Fruit fly (Drosophila melanogaster) whole organism, embryonic: Measurements from ENCODE around the gene Gr93a.
A peak's percentile ranks its signal among the peaks of the same experiment; 100 is the strongest.

Source experiments
- Atf-2 ChIP-seq: fragments of 200-800 bp; sonication (Bioruptor generic); optimal IDR thresholded peaks from 2 replicates; lab custom pipeline; 2016; ENCODE audit warnings: missing biosample characterization, missing genetic modification characterization
- CG10147 ChIP-seq: fragments of 200-800 bp; sonication (Bioruptor generic); optimal IDR thresholded peaks from 2 replicates; lab custom pipeline; 2019; ENCODE audit warnings: missing biosample characterization, mild to moderate bottlenecking, missing genetic modification characterization, moderate library complexity
- CG11085 ChIP-seq: fragments of 200-800 bp; sonication (Bioruptor generic); IDR thresholded peaks from 2 replicates; pipeline ENCODE4 v1.3.6; 2022; ENCODE audit warnings: missing biosample characterization, missing genetic modification characterization
- CG12769 ChIP-seq: fragments of 200-800 bp; sonication (Bioruptor generic); optimal IDR thresholded peaks from 2 replicates; lab custom pipeline; 2019; ENCODE audit warnings: missing biosample characterization, mild to moderate bottlenecking, missing genetic modification characterization, moderate library complexity
- CG14014 ChIP-seq: fragments of 200-800 bp; sonication (Bioruptor generic); IDR thresholded peaks from 2 replicates; pipeline ENCODE4 v1.3.6; 2022; ENCODE audit warnings: missing biosample characterization, missing genetic modification characterization
- CG14050 ChIP-seq: fragments of 200-800 bp; sonication (Bioruptor generic); IDR thresholded peaks from 3 replicates; pipeline ENCODE4 v1.3.6; 2022; ENCODE audit warnings: missing biosample characterization, missing genetic modification characterization
- CG1602 ChIP-seq: fragments of 200-800 bp; sonication (Bioruptor generic); optimal IDR thresholded peaks from 3 replicates; lab custom pipeline; 2016; ENCODE audit warnings: missing biosample characterization, missing genetic modification characterization
- CG16779 ChIP-seq: fragments of 200-800 bp; sonication (Bioruptor generic); IDR thresholded peaks from 2 replicates; pipeline ENCODE4 v1.3.6; 2022; ENCODE audit warnings: missing biosample characterization, missing genetic modification characterization
- CG16815 ChIP-seq: fragments of 200-800 bp; sonication (Bioruptor generic); optimal IDR thresholded peaks from 3 replicates; lab custom pipeline; 2017; ENCODE audit warnings: missing biosample characterization, mild to moderate bottlenecking, missing genetic modification characterization
- CG17568 ChIP-seq: fragments of 200-800 bp; sonication (Bioruptor generic); optimal IDR thresholded peaks from 2 replicates; lab custom pipeline; 2018; ENCODE audit warnings: missing biosample characterization, mild to moderate bottlenecking, missing genetic modification characterization, moderate library complexity
- CG17612 ChIP-seq: fragments of 200-800 bp; sonication (Bioruptor generic); IDR thresholded peaks from 2 replicates; pipeline ENCODE4 v1.3.6; 2022; ENCODE audit warnings: missing biosample characterization, missing genetic modification characterization
- CG30020 ChIP-seq: fragments of 200-800 bp; optimal IDR thresholded peaks from 2 replicates; lab custom pipeline; 2019; ENCODE audit warnings: missing biosample characterization, mild to moderate bottlenecking, missing genetic modification characterization, moderate library complexity
- CG3163 ChIP-seq: fragments of 200-800 bp; sonication (Bioruptor generic); optimal IDR thresholded peaks from 3 replicates; lab custom pipeline; 2016; ENCODE audit warnings: missing biosample characterization, missing genetic modification characterization
- CG32532 ChIP-seq: fragments of 200-800 bp; sonication (Bioruptor generic); IDR thresholded peaks from 2 replicates; pipeline ENCODE4 v1.3.6; 2022; ENCODE audit warnings: missing biosample characterization, missing genetic modification characterization
- CG32772 ChIP-seq: fragments of 200-800 bp; sonication (Bioruptor generic); IDR thresholded peaks from 2 replicates; pipeline ENCODE4 v1.3.6; 2022; ENCODE audit warnings: missing biosample characterization, missing genetic modification characterization
- CG3838 ChIP-seq: fragments of 200-800 bp; sonication (Bioruptor generic); optimal IDR thresholded peaks from 3 replicates; lab custom pipeline; 2016; ENCODE audit warnings: missing biosample characterization, missing genetic modification characterization
- CG3847 ChIP-seq: fragments of 200-800 bp; sonication (Bioruptor generic); IDR thresholded peaks from 2 replicates; pipeline ENCODE4 v1.3.6; 2022; ENCODE audit warnings: missing biosample characterization, missing genetic modification characterization
- CG42726 ChIP-seq: fragments of 200-800 bp; sonication (Bioruptor generic); IDR thresholded peaks from 2 replicates; pipeline ENCODE4 v1.3.6; 2022; ENCODE audit warnings: missing biosample characterization, missing genetic modification characterization; ENCODE audit not compliant: partially characterized antibody
- CG5953 ChIP-seq: fragments of 200-800 bp; sonication (Bioruptor generic); IDR thresholded peaks from 2 replicates; pipeline ENCODE4 v1.3.6; 2022; ENCODE audit warnings: missing biosample characterization, missing genetic modification characterization
- CG6791 ChIP-seq: fragments of 200-800 bp; sonication (Bioruptor generic); IDR thresholded peaks from 3 replicates; pipeline ENCODE4 v1.3.6; 2022; ENCODE audit warnings: missing biosample characterization, missing genetic modification characterization; ENCODE audit not compliant: partially characterized antibody
- CG7928 ChIP-seq: fragments of 200-800 bp; sonication (Bioruptor generic); optimal IDR thresholded peaks from 2 replicates; lab custom pipeline; 2017; ENCODE audit warnings: missing biosample characterization, mild to moderate bottlenecking, missing genetic modification characterization
- CG7963 ChIP-seq: fragments of 200-800 bp; sonication (Bioruptor generic); IDR thresholded peaks from 3 replicates; pipeline ENCODE4 v1.3.6; 2022; ENCODE audit warnings: missing biosample characterization, missing genetic modification characterization; ENCODE audit not compliant: partially characterized antibody
- CG8089 ChIP-seq: fragments of 200-800 bp; sonication (Bioruptor generic); optimal IDR thresholded peaks from 3 replicates; lab custom pipeline; 2016; ENCODE audit warnings: missing biosample characterization, missing genetic modification characterization
- CG8944 ChIP-seq: fragments of 200-800 bp; sonication (Bioruptor generic); optimal IDR thresholded peaks from 3 replicates; lab custom pipeline; 2016; ENCODE audit warnings: missing biosample characterization, missing genetic modification characterization
- Camta ChIP-seq: fragments of 200-800 bp; sonication (Bioruptor generic); optimal IDR thresholded peaks from 2 replicates; lab custom pipeline; 2016; ENCODE audit warnings: missing biosample characterization, missing genetic modification characterization
- D19B ChIP-seq: fragments of 200-800 bp; sonication (Bioruptor generic); optimal IDR thresholded peaks from 2 replicates; lab custom pipeline; 2017; ENCODE audit warnings: missing biosample characterization, mild to moderate bottlenecking, missing genetic modification characterization
- Dbx ChIP-seq: fragments of 200-800 bp; sonication (Bioruptor generic); IDR thresholded peaks from 3 replicates; pipeline ENCODE4 v1.3.6; 2022; ENCODE audit warnings: missing biosample characterization, missing genetic modification characterization
- E2f1 ChIP-seq: fragments of 200-800 bp; sonication (Bioruptor generic); IDR thresholded peaks from 2 replicates; pipeline ENCODE4 v1.3.6; 2022; ENCODE audit warnings: missing biosample characterization, missing genetic modification characterization
- Eip74EF ChIP-seq, 2 experiments: fragments of 200-800 bp in 1 of 2; fragments of >200 bp in 1 of 2; sonication (Bioruptor generic) in 1 of 2; optimal IDR thresholded peaks; 2 replicates each; lab custom pipeline; 2017 to 2019; ENCODE audit warnings: missing biosample characterization in 2 of 2, missing genetic modification characterization in 2 of 2, mild to moderate bottlenecking in 1 of 2, moderate library complexity in 1 of 2
- Elba2 ChIP-seq: fragments of 200-800 bp; sonication (Bioruptor generic); optimal IDR thresholded peaks from 3 replicates; lab custom pipeline; 2016; ENCODE audit warnings: missing biosample characterization, missing genetic modification characterization
- HLH3B ChIP-seq: fragments of 200-800 bp; sonication (Bioruptor generic); IDR thresholded peaks from 2 replicates; pipeline ENCODE4 v1.3.6; 2022; ENCODE audit warnings: missing biosample characterization, missing genetic modification characterization
- Hr78 ChIP-seq, 2 experiments: fragments of 200-800 bp in 1 of 2; fragments of >200 bp in 1 of 2; sonication (Bioruptor generic) in 1 of 2; optimal IDR thresholded peaks; 2 replicates each; lab custom pipeline; 2017 to 2019; ENCODE audit warnings: missing biosample characterization in 2 of 2, missing genetic modification characterization in 2 of 2, mild to moderate bottlenecking in 1 of 2, moderate library complexity in 1 of 2
- Lim3 ChIP-seq: fragments of 200-800 bp; sonication (Bioruptor generic); IDR thresholded peaks from 2 replicates; pipeline ENCODE4 v1.3.6; 2022; ENCODE audit warnings: missing biosample characterization, missing genetic modification characterization
- Neu2 ChIP-seq: fragments of 200-800 bp; sonication (Bioruptor generic); optimal IDR thresholded peaks from 3 replicates; lab custom pipeline; 2016; ENCODE audit warnings: missing biosample characterization, missing genetic modification characterization, borderline replicate concordance
- Nf-YA ChIP-seq: fragments of 200-800 bp; sonication (Bioruptor generic); IDR thresholded peaks from 2 replicates; pipeline ENCODE4 v1.3.6; 2022; ENCODE audit warnings: missing biosample characterization, missing genetic modification characterization
- Ravus ChIP-seq: fragments of 200-800 bp; sonication (Bioruptor generic); IDR thresholded peaks from 2 replicates; pipeline ENCODE4 v1.3.6; 2022; ENCODE audit warnings: missing biosample characterization, missing genetic modification characterization
- Usf ChIP-seq: fragments of 200-800 bp; sonication (Bioruptor generic); optimal IDR thresholded peaks from 2 replicates; lab custom pipeline; 2017; ENCODE audit warnings: missing genotype, missing biosample characterization, missing genetic modification characterization
- ap ChIP-seq: fragments of 200-800 bp; sonication (Bioruptor generic); IDR thresholded peaks from 2 replicates; pipeline ENCODE4 v1.3.6; 2022; ENCODE audit warnings: missing biosample characterization, missing genetic modification characterization
- bcd ChIP-seq: fragments of 200-800 bp; sonication (Bioruptor generic); optimal IDR thresholded peaks from 2 replicates; lab custom pipeline; 2017; ENCODE audit warnings: missing biosample characterization, mild to moderate bottlenecking, missing genetic modification characterization
- bigmax ChIP-seq: fragments of 200-800 bp; sonication (Bioruptor generic); optimal IDR thresholded peaks from 2 replicates; lab custom pipeline; 2018; ENCODE audit warnings: missing biosample characterization, mild to moderate bottlenecking, missing genetic modification characterization
- caup ChIP-seq: fragments of 200-800 bp; sonication (Bioruptor generic); optimal IDR thresholded peaks from 3 replicates; lab custom pipeline; 2017; ENCODE audit warnings: missing biosample characterization, mild to moderate bottlenecking, missing genetic modification characterization, moderate library complexity; ENCODE audit not compliant: severe bottlenecking
- nerfin-2 ChIP-seq: fragments of 200-800 bp; sonication (Bioruptor generic); IDR thresholded peaks from 2 replicates; pipeline ENCODE4 v1.3.6; 2022; ENCODE audit warnings: missing biosample characterization, missing genetic modification characterization; ENCODE audit not compliant: partially characterized antibody
- odd ChIP-seq: fragments of 200-800 bp; sonication (Bioruptor generic); optimal IDR thresholded peaks from 2 replicates; lab custom pipeline; 2017; ENCODE audit warnings: missing biosample characterization, mild to moderate bottlenecking, missing genetic modification characterization
- peb ChIP-seq: fragments of 200-800 bp; sonication (Bioruptor generic); IDR thresholded peaks from 2 replicates; pipeline ENCODE4 v1.3.6; 2022; ENCODE audit warnings: missing biosample characterization, missing genetic modification characterization
- pita ChIP-seq: fragments of 200-800 bp; sonication (Bioruptor generic); optimal IDR thresholded peaks from 2 replicates; lab custom pipeline; 2017; ENCODE audit warnings: missing biosample characterization, mild to moderate bottlenecking, missing genetic modification characterization
- pzg ChIP-seq: fragments of 200-800 bp; sonication (Bioruptor generic); optimal IDR thresholded peaks from 3 replicates; lab custom pipeline; 2018; ENCODE audit warnings: missing biosample characterization, mild to moderate bottlenecking, missing genetic modification characterization, moderate library complexity
- salm ChIP-seq: fragments of 200-800 bp; sonication (Bioruptor generic); optimal IDR thresholded peaks from 2 replicates; lab custom pipeline; 2018; ENCODE audit warnings: missing biosample characterization, mild to moderate bottlenecking, missing genetic modification characterization
- schlank ChIP-seq: fragments of 200-800 bp; sonication (Bioruptor generic); optimal IDR thresholded peaks from 2 replicates; lab custom pipeline; 2018; ENCODE audit warnings: missing biosample characterization, mild to moderate bottlenecking, missing genetic modification characterization
- sqz ChIP-seq: fragments of 200-800 bp; sonication (Bioruptor generic); optimal IDR thresholded peaks from 3 replicates; lab custom pipeline; 2018; ENCODE audit warnings: missing biosample characterization, mild to moderate bottlenecking, missing genetic modification characterization
- tin ChIP-seq: fragments of 200-800 bp; sonication (Bioruptor generic); optimal IDR thresholded peaks from 3 replicates; lab custom pipeline; 2016; ENCODE audit warnings: missing biosample characterization, missing genetic modification characterization
- ttk ChIP-seq: fragments of 200-800 bp; sonication (Bioruptor generic); IDR thresholded peaks from 2 replicates; pipeline ENCODE4 v2.1.2; 2022; ENCODE audit warnings: missing biosample characterization, missing genetic modification characterization

The Gr93a gene

dm6 chr3R:21849988-21850460 is 17.7 kb downstream of the Gr93a start (continued):
- TF ChIP-seq E2f1 (no peak), CG42726 (no peak), Eip74EF (GFP tag; optimal IDR thresholded peaks at IDR 0.05; lab: Kevin White, UChicago) (no peak), CG7963 (GFP tag; lab: Robert Waterston, UW) (no peak), ap (GFP tag; lab: Robert Waterston, UW) (0 out of 2 replicates have a peak, but pooled peaks have one; percentile 12), tin (no peak), Nf-YA (GFP tag; lab: Robert Waterston, UW) (no peak), Hr78 (GFP tag; optimal IDR thresholded peaks at IDR 0.05; lab: Kevin White, UChicago) (peak in 1 of 2 experiments; percentile 26), D19B (GFP tag; lab: Kevin White, UChicago) (no peak), CG32772 (GFP tag; lab: Robert Waterston, UW) (peak; percentile 54), CG14050 (GFP tag; lab: Robert Waterston, UW) (no peak), Lim3 (GFP tag; lab: Robert Waterston, UW) (no peak), CG16815 (GFP tag; lab: Kevin White, UChicago) (peak; percentile 47), caup (no peak), peb (GFP tag; lab: Robert Waterston, UW) (no peak), odd (GFP tag; lab: Kevin White, UChicago) (peak; percentile 7), CG32532 (GFP tag; lab: Robert Waterston, UW) (0 out of 2 replicates have a peak, but pooled peaks have one; percentile 6), nerfin-2 (GFP tag; lab: Robert Waterston, UW) (no peak), pzg (GFP tag; lab: Kevin White, UChicago) (no peak), Elba2 (GFP tag; lab: Kevin White, UChicago) (no peak), bcd (no peak), CG8944 (GFP tag; lab: Kevin White, UChicago) (no peak), CG8089 (GFP tag; lab: Kevin White, UChicago) (peak; percentile 53), bigmax (GFP tag; lab: Kevin White, UChicago) (no peak), schlank (tag; lab: Kevin White, UChicago) (no peak), CG17568 (GFP tag; lab: Kevin White, UChicago) (no peak), HLH3B (peak; percentile 15; the same call in 1 of the 2 replicates), Atf-2 (GFP tag; lab: Kevin White, UChicago) (peak; percentile 0), pita (no peak), CG3838 (GFP tag; lab: Kevin White, UChicago) (no peak), CG17612 (no peak), Dbx (GFP tag; lab: Robert Waterston, UW) (no peak), CG11085 (no peak), CG5953 (GFP tag; lab: Robert Waterston, UW) (no peak), CG3163 (GFP tag; lab: Kevin White, UChicago) (peak; percentile 35), CG14014 (no peak), salm (tag; lab: Kevin White, UChicago) (no peak), CG3847 (GFP tag; lab: Robert Waterston, UW) (peak; percentile 32; the same call in 1 of the 2 replicates), CG30020 (tag; lab: Kevin White, UChicago) (no peak), Camta (GFP tag; lab: Kevin White, UChicago) (peak; percentile 54), Usf (peak; percentile 23), CG10147 (GFP tag; lab: Kevin White, UChicago) (no peak), ttk (GFP tag; lab: Robert Waterston, UW) (no peak), CG1602 (GFP tag; lab: Kevin White, UChicago) (peak; percentile 0), Ravus (GFP tag; lab: Robert Waterston, UW) (no peak), CG7928 (GFP tag; lab: Kevin White, UChicago) (no peak), sqz (no peak), Neu2 (GFP tag; lab: Kevin White, UChicago) (no peak), CG12769 (tag; lab: Kevin White, UChicago) (no peak), CG6791 (no peak), CG16779 (GFP tag; lab: Robert Waterston, UW) (no peak)
